Worm (Caenorhabditis elegans): ENCODE results near the gene C06C3.12.

C06C3.12 gene

DNA sequence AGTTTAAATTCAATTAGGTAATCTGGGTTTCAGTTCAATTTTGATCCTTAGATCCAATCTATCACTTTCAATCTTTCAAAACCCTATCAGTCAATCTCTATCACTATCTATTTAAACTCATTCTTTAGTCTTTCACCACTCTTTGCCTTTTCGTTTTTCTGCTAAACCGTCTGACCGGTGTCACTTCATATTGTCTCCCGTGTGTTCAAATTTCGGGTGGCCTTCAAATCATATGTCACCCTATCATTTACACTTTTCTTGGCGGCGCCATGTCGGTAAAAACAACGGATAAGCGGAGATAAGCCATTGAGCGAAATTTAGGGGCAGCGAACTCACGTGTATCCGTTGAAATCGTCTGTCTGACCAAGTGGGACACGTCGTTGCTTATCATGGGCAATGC is 31.0 kb upstream of the C06C3.12 start (continued):
- peak; percentile 67 for TF ChIP-seq sma-3 (GFP tag; optimal IDR thresholded peaks at IDR 0.05)
- TF ChIP-seq lin-39 (tag; optimal IDR thresholded peaks at IDR 0.05): no peak
- TF ChIP-seq zag-1 (tag; optimal IDR thresholded peaks at IDR 0.05): no peak
- no peak for TF ChIP-seq ztf-1 (GFP tag; conservative IDR thresholded peaks at IDR 0.05)
- TF ChIP-seq unc-39 (tag; optimal IDR thresholded peaks at IDR 0.05): no peak
- no peak for TF ChIP-seq ceh-82 (tag; optimal IDR thresholded peaks at IDR 0.05)

- TF ChIP-seq ceh-82 (tag; optimal IDR thresholded peaks at IDR 0.05) (no peak), lsy-2 (tag; optimal IDR thresholded peaks at IDR 0.05) (no peak), nhr-77 (tag; optimal IDR thresholded peaks at IDR 0.05) (no peak), blmp-1 (tag; optimal IDR thresholded peaks at IDR 0.05; ENCODE audit: insufficient read depth) (peak; percentile 37), ztf-4 (tag; optimal IDR thresholded peaks at IDR 0.05) (no peak), nhr-12 (tag; optimal IDR thresholded peaks at IDR 0.05) (no peak), nhr-11 (tag; optimal IDR thresholded peaks at IDR 0.05) (no peak), sma-9 (GFP tag; optimal IDR thresholded peaks at IDR 0.05) (peak; percentile 45), sma-9 (tag; optimal IDR thresholded peaks at IDR 0.05) (no peak), peb-1 (tag; optimal IDR thresholded peaks at IDR 0.05) (no peak), alr-1 (tag; optimal IDR thresholded peaks at IDR 0.05) (no peak)
Observed at ce11 chrII:9345116-9345515, 29.8 kb upstream of the C06C3.12 start.

- TF ChIP-seq mbf-1 (tag; optimal IDR thresholded peaks at IDR 0.05) (no peak), nhr-11 (tag; optimal IDR thresholded peaks at IDR 0.05) (no peak), mdl-1 (tag; optimal IDR thresholded peaks at IDR 0.05) (no peak), nhr-129 (tag; optimal IDR thresholded peaks at IDR 0.05) (no peak), gmeb-1 (tag; optimal IDR thresholded peaks at IDR 0.05) (no peak), nhr-12 (tag; optimal IDR thresholded peaks at IDR 0.05) (no peak), nhr-21 (tag; optimal IDR thresholded peaks at IDR 0.05) (no peak), unc-55 (GFP tag; optimal IDR thresholded peaks at IDR 0.05) (no peak), crh-2 (tag; optimal IDR thresholded peaks at IDR 0.05) (no peak), lin-39 (tag; optimal IDR thresholded peaks at IDR 0.05) (no peak)
Observed at ce11 chrII:9345794-9346193, 29.1 kb upstream of the C06C3.12 start.

DNA sequence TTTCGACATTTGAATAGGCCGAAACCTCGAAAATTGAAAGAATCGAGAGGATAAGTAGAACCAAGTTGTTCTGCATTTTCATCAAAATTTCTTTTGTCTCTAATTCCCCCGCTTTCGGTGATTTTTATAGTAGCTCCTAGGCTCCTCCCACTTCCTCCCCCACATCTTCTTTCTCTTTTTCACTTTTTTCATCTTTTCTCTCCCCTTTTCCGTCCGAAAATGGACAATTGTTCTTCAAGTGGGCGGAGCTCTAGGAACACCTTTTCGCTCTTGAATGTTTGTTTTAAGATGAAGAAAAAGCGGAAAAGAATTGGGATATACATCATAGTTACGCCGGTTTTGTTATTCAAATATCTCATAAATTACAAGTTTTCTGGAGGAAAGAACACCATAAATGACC is 28.4 kb upstream of the C06C3.12 start, which contains the start of gene F42A8.1:
TSS of gene F42A8.1 (minus strand) at position 101 of the 400 bp plus-strand sequence.
- TF ChIP-seq sma-3 (GFP tag; optimal IDR thresholded peaks at IDR 0.05): no peak
- no peak for TF ChIP-seq mbf-1 (tag; optimal IDR thresholded peaks at IDR 0.05)
- TF ChIP-seq unc-62 (GFP tag; optimal IDR thresholded peaks at IDR 0.05): no peak
- TF ChIP-seq Y55F3AM.14 (GFP tag; optimal IDR thresholded peaks at IDR 0.05): no peak
- TF ChIP-seq nhr-77 (tag; optimal IDR thresholded peaks at IDR 0.05): no peak
- TF ChIP-seq C34F6.9 (tag; optimal IDR thresholded peaks at IDR 0.05): no peak
- no peak for TF ChIP-seq mdl-1 (tag; optimal IDR thresholded peaks at IDR 0.05)
- TF ChIP-seq nhr-25 (tag; optimal IDR thresholded peaks at IDR 0.05): no peak
- no peak for TF ChIP-seq blmp-1 (tag; optimal IDR thresholded peaks at IDR 0.05; ENCODE audit: insufficient read depth)
- TF ChIP-seq gmeb-1 (tag; optimal IDR thresholded peaks at IDR 0.05): no peak
- no peak for TF ChIP-seq lin-11 (tag; optimal IDR thresholded peaks at IDR 0.05)
- no peak for TF ChIP-seq sma-9 (GFP tag; optimal IDR thresholded peaks at IDR 0.05)
- TF ChIP-seq sma-9 (tag; optimal IDR thresholded peaks at IDR 0.05): no peak
- no peak for TF ChIP-seq mab-5 (tag; optimal IDR thresholded peaks at IDR 0.05)
- TF ChIP-seq nhr-11 (tag; optimal IDR thresholded peaks at IDR 0.05): no peak
- TF ChIP-seq ceh-16 (tag; optimal IDR thresholded peaks at IDR 0.05): no peak
- TF ChIP-seq nhr-6 (tag; optimal IDR thresholded peaks at IDR 0.05): no peak

DNA sequence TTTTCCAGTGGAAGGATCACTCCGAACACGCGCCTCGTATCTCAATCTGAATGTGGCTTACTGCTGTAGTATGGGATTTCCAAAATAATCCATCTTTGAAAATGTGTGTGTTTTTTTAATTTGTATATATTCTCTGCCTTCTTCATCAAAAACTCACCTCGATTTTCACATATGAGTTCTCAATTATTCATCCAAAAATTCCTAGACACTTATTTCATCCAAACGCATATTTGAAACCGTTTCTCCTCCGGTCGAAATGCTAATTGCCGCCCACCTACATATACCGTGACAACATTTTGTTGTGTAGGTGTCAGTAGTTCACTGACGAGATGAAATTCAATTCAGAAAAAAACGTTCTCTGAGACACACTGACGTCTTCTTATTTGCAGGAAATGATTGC is 27.5 kb upstream of the C06C3.12 start:
- no peak for TF ChIP-seq nhr-237 (tag; optimal IDR thresholded peaks at IDR 0.05)
- TF ChIP-seq unc-55 (GFP tag; optimal IDR thresholded peaks at IDR 0.05): no peak
- TF ChIP-seq elt-1 (tag; optimal IDR thresholded peaks at IDR 0.05): no peak
- TF ChIP-seq gmeb-1 (tag; optimal IDR thresholded peaks at IDR 0.05): no peak
- no peak for TF ChIP-seq unc-62 (GFP tag; optimal IDR thresholded peaks at IDR 0.05)
- no peak for TF ChIP-seq Y55F3AM.14 (GFP tag; optimal IDR thresholded peaks at IDR 0.05)
- TF ChIP-seq aly-2 (tag; optimal IDR thresholded peaks at IDR 0.05): no peak
- no peak for TF ChIP-seq ama-1 (optimal IDR thresholded peaks at IDR 0.05)
